Worm (Caenorhabditis elegans) whole organism, late embryonic: ENCODE data around the gene srbc-10.

ENCODE experiments used
- C08G9.2 ChIP-seq: sonication (generic microtip); optimal IDR thresholded peaks from 2 replicates; lab custom pipeline; 2016; ENCODE audit warnings: mild to moderate bottlenecking, missing genetic modification characterization, moderate library complexity, missing compliant biosample characterization
- C38D4.7 ChIP-seq: fragments of 200-800 bp; sonication (Bioruptor generic); optimal IDR thresholded peaks from 2 replicates; lab custom pipeline; 2018; ENCODE audit warnings: mild to moderate bottlenecking, missing genetic modification characterization, moderate library complexity, missing compliant biosample characterization
- F13H6.1 ChIP-seq: sonication (generic microtip); optimal IDR thresholded peaks from 2 replicates; lab custom pipeline; 2016; ENCODE audit warnings: missing genetic modification characterization, missing compliant biosample characterization
- K09A11.1 ChIP-seq: sonication (generic microtip); optimal IDR thresholded peaks from 2 replicates; lab custom pipeline; 2017; ENCODE audit warnings: antibody characterized with exemption, mild to moderate bottlenecking, missing genetic modification characterization, missing compliant biosample characterization; ENCODE audit not compliant: insufficient read depth
- ama-1 ChIP-seq: fragments of 150-350 bp; optimal IDR thresholded peaks from 2 replicates; lab custom pipeline; 2014
- ceh-14 ChIP-seq: sonication (generic microtip); optimal IDR thresholded peaks from 2 replicates; lab custom pipeline; 2016; ENCODE audit warnings: missing genotype, missing genetic modification characterization, missing compliant biosample characterization
- ceh-18 ChIP-seq: sonication (generic microtip); optimal IDR thresholded peaks from 2 replicates; lab custom pipeline; 2016; ENCODE audit warnings: missing genetic modification characterization, missing compliant biosample characterization
- ceh-19 ChIP-seq: fragments of 200-800 bp; sonication (Bioruptor generic); optimal IDR thresholded peaks from 2 replicates; lab custom pipeline; 2018; ENCODE audit warnings: mild to moderate bottlenecking, missing genetic modification characterization, missing compliant biosample characterization
- ceh-2 ChIP-seq: sonication (generic microtip); optimal IDR thresholded peaks from 2 replicates; lab custom pipeline; 2016; ENCODE audit warnings: missing genotype, missing genetic modification characterization, missing compliant biosample characterization
- ceh-22 ChIP-seq: sonication (generic microtip); optimal IDR thresholded peaks from 2 replicates; lab custom pipeline; 2017; ENCODE audit warnings: missing biosample characterization, missing genetic modification characterization
- ceh-24 ChIP-seq: sonication (generic microtip); optimal IDR thresholded peaks from 2 replicates; lab custom pipeline; 2016; ENCODE audit warnings: mild to moderate bottlenecking, missing genetic modification characterization, missing compliant biosample characterization
- ceh-30 ChIP-seq: fragments of 150-350 bp; optimal IDR thresholded peaks from 2 replicates; lab custom pipeline; 2014; ENCODE audit warnings: missing biosample characterization, missing genetic modification characterization
- ceh-34 ChIP-seq: sonication (generic microtip); optimal IDR thresholded peaks from 2 replicates; lab custom pipeline; 2016; ENCODE audit warnings: mild to moderate bottlenecking, missing genetic modification characterization, missing compliant biosample characterization
- ceh-48 ChIP-seq: sonication (generic microtip); optimal IDR thresholded peaks from 2 replicates; lab custom pipeline; 2016; ENCODE audit warnings: missing genetic modification characterization, inconsistent platforms, missing compliant biosample characterization
- ceh-9 ChIP-seq: sonication (generic microtip); optimal IDR thresholded peaks from 2 replicates; lab custom pipeline; 2016; ENCODE audit warnings: mild to moderate bottlenecking, missing genetic modification characterization, inconsistent platforms, missing compliant biosample characterization
- che-1 ChIP-seq: sonication (generic microtip); optimal IDR thresholded peaks from 2 replicates; lab custom pipeline; 2016; ENCODE audit warnings: mild to moderate bottlenecking, missing genetic modification characterization, missing compliant biosample characterization
- dmd-4 ChIP-seq: sonication (generic microtip); optimal IDR thresholded peaks from 2 replicates; lab custom pipeline; 2016; ENCODE audit warnings: borderline replicate concordance, missing genetic modification characterization, missing compliant biosample characterization
- dve-1 ChIP-seq: sonication (generic microtip); optimal IDR thresholded peaks from 2 replicates; lab custom pipeline; 2017; ENCODE audit warnings: antibody characterized with exemption, mild to moderate bottlenecking, missing genetic modification characterization, missing compliant biosample characterization
- elt-2 ChIP-seq: sonication (generic microtip); optimal IDR thresholded peaks from 2 replicates; lab custom pipeline; 2016; ENCODE audit warnings: missing genetic modification reagents, missing genetic modification characterization, missing compliant biosample characterization
- elt-4 ChIP-seq: sonication (generic microtip); optimal IDR thresholded peaks from 2 replicates; lab custom pipeline; 2016; ENCODE audit warnings: missing genetic modification characterization, missing compliant biosample characterization
- ets-4 ChIP-seq: sonication (generic microtip); optimal IDR thresholded peaks from 2 replicates; lab custom pipeline; 2016; ENCODE audit warnings: missing genetic modification characterization, missing compliant biosample characterization
- fkh-10 ChIP-seq: fragments of 150-350 bp; optimal IDR thresholded peaks from 2 replicates; lab custom pipeline; 2014; ENCODE audit warnings: missing biosample characterization, missing genetic modification reagents, missing genetic modification characterization
- gmeb-2 ChIP-seq: sonication (generic microtip); optimal IDR thresholded peaks from 2 replicates; lab custom pipeline; 2016; ENCODE audit warnings: missing genetic modification characterization, inconsistent platforms, missing compliant biosample characterization
- hlh-13 ChIP-seq: fragments of 200-800 bp; sonication (Bioruptor generic); optimal IDR thresholded peaks from 2 replicates; lab custom pipeline; 2018; ENCODE audit warnings: mild to moderate bottlenecking, missing genetic modification characterization, missing compliant biosample characterization
- hlh-15 ChIP-seq: sonication (generic microtip); optimal IDR thresholded peaks from 2 replicates; lab custom pipeline; 2016; ENCODE audit warnings: missing genetic modification characterization, missing compliant biosample characterization
- hlh-30 ChIP-seq: sonication (generic microtip); optimal IDR thresholded peaks from 2 replicates; lab custom pipeline; 2017; ENCODE audit warnings: antibody characterized with exemption, missing genetic modification characterization, missing compliant biosample characterization; ENCODE audit not compliant: insufficient read depth
- hlh-6 ChIP-seq: sonication (generic microtip); optimal IDR thresholded peaks from 2 replicates; lab custom pipeline; 2016; ENCODE audit warnings: missing genotype, missing genetic modification characterization, missing compliant biosample characterization
- lin-11 ChIP-seq: fragments of 200-800 bp; sonication (Bioruptor generic); optimal IDR thresholded peaks from 2 replicates; lab custom pipeline; 2018; ENCODE audit warnings: mild to moderate bottlenecking, missing genetic modification characterization, missing compliant biosample characterization
- madf-2 ChIP-seq: sonication (generic microtip); optimal IDR thresholded peaks from 2 replicates; lab custom pipeline; 2017; ENCODE audit warnings: missing genetic modification characterization, missing compliant biosample characterization
- mec-3 ChIP-seq: sonication (generic microtip); optimal IDR thresholded peaks from 2 replicates; lab custom pipeline; 2016; ENCODE audit warnings: borderline replicate concordance, missing genetic modification characterization, missing compliant biosample characterization
- nhr-11 ChIP-seq: fragments of 150-350 bp; optimal IDR thresholded peaks from 2 replicates; lab custom pipeline; 2014; ENCODE audit warnings: missing biosample characterization, missing genetic modification characterization
- nhr-232 ChIP-seq: sonication (generic microtip); optimal IDR thresholded peaks from 2 replicates; lab custom pipeline; 2016; ENCODE audit warnings: missing genetic modification characterization, missing compliant biosample characterization
- npax-4 ChIP-seq: sonication (generic microtip); optimal IDR thresholded peaks from 2 replicates; lab custom pipeline; 2016; ENCODE audit warnings: missing genetic modification characterization, missing compliant biosample characterization
- pag-3 ChIP-seq: sonication (generic microtip); optimal IDR thresholded peaks from 2 replicates; lab custom pipeline; 2016; ENCODE audit warnings: missing compliant biosample characterization, missing genetic modification characterization, borderline replicate concordance
- pat-9 ChIP-seq: fragments of 200-800 bp; sonication (Bioruptor generic); optimal IDR thresholded peaks from 2 replicates; lab custom pipeline; 2018; ENCODE audit warnings: mild to moderate bottlenecking, missing genetic modification characterization, moderate library complexity, missing compliant biosample characterization
- pha-2 ChIP-seq: sonication (generic microtip); optimal IDR thresholded peaks from 2 replicates; lab custom pipeline; 2017; ENCODE audit warnings: mild to moderate bottlenecking, missing genetic modification characterization, missing compliant biosample characterization
- pha-4 ChIP-seq: fragments of 150-350 bp; optimal IDR thresholded peaks from 2 replicates; lab custom pipeline; 2018; ENCODE audit warnings: missing biosample characterization, missing genetic modification reagents, missing genetic modification characterization
- pqm-1 ChIP-seq: sonication (generic microtip); optimal IDR thresholded peaks from 2 replicates; lab custom pipeline; 2016; ENCODE audit warnings: missing genetic modification characterization, missing compliant biosample characterization
- pros-1 ChIP-seq: fragments of 150-350 bp; optimal IDR thresholded peaks from 2 replicates; lab custom pipeline; 2014; ENCODE audit warnings: missing biosample characterization, missing genetic modification reagents, missing genetic modification characterization
- ref-2 ChIP-seq: sonication (generic microtip); optimal IDR thresholded peaks from 2 replicates; lab custom pipeline; 2016; ENCODE audit warnings: missing genetic modification characterization, missing compliant biosample characterization
- rnt-1 ChIP-seq: sonication (generic microtip); optimal IDR thresholded peaks from 2 replicates; lab custom pipeline; 2016; ENCODE audit warnings: missing genetic modification characterization, missing compliant biosample characterization
- sdc-2 ChIP-seq: sonication (generic microtip); optimal IDR thresholded peaks from 2 replicates; lab custom pipeline; 2016; ENCODE audit warnings: missing genotype, missing genetic modification characterization, missing compliant biosample characterization
- sox-2 ChIP-seq: fragments of 200-800 bp; sonication (Bioruptor generic); IDR thresholded peaks from 2 replicates; pipeline ENCODE4 v1.3.6; 2022; ENCODE audit warnings: missing genetic modification reagents, missing genetic modification characterization, missing compliant biosample characterization
- sox-4 ChIP-seq: sonication (generic microtip); optimal IDR thresholded peaks from 2 replicates; lab custom pipeline; 2017; ENCODE audit warnings: mild to moderate bottlenecking, missing genetic modification characterization, inconsistent platforms, missing compliant biosample characterization
- unc-3 ChIP-seq, 2 experiments: fragments of 200-800 bp in 1 of 2; sonication (Bioruptor generic) in 1 of 2; sonication (generic microtip) in 1 of 2; conservative IDR thresholded peaks in 1 of 2; optimal IDR thresholded peaks in 1 of 2; 2 replicates each; pipeline versions ENCODE4 v1.3.6 to Lab custom; 2016 to 2022; ENCODE audit warnings: missing compliant biosample characterization in 2 of 2, missing genetic modification characterization in 2 of 2, missing genetic modification reagents in 1 of 2
- unc-42 ChIP-seq: sonication (generic microtip); optimal IDR thresholded peaks from 2 replicates; lab custom pipeline; 2016; ENCODE audit warnings: missing genotype, missing genetic modification characterization, missing compliant biosample characterization

srbc-10 gene

DNA sequence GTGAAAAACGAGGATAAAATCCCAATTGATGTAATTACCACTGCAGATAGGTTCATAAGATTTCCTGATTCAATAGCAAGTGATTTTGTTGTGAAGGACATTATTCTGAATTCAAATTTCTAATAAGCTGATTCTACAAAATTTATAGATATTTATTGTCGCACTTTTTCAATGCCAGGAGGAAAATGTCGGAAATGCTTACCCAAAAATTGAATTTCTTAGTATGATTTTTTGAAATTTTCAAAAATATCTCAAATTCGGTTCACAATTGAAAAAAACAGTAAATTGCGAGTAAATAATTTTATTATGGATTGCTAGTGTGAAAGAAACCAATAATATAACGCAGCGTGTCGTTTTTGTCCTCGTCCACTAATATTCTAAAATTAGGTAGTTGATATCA lies at the start of gene srbc-10:
Gene srbc-10, minus strand, starts transcription at position 101 of the 400 bp plus-strand sequence.
- TF ChIP-seq F13H6.1 (tag; lab: Kevin White, UChicago) (no peak), pqm-1 (no peak), C08G9.2 (tag; lab: Kevin White, UChicago) (no peak), ceh-2 (no peak), ama-1 (lab: Kevin White, UChicago) (no peak), fkh-10 (no peak), rnt-1 (tag; lab: Kevin White, UChicago) (no peak), ceh-9 (no peak), nhr-11 (tag; lab: Kevin White, UChicago) (no peak)

DNA sequence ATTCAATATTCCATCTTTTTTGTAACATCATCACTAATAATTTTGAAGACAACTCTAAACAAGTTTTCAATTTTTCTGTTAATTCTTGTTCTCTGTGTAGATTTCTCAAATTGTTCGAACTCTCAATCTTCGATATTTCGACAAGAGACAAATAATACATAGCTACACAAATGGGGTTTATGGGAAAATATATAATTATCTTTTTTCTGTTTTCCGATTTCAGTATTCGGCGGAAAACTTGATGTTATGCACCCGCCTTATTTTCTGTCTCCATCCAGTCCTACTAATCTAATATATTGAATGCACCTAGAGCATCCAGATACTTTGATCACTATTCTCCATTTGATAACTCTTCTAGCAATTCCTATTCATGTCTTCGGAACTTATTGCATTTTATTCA lies 46.2 kb upstream of the srbc-10 start, which contains the start of gene srh-268:
Gene srh-268, plus strand, starts transcription at position 301 of the 400 bp plus-strand sequence.
- TF ChIP-seq ceh-18 (tag; lab: Kevin White, UChicago) (no peak), pat-9 (tag; lab: Kevin White, UChicago) (no peak), ref-2 (tag; lab: Kevin White, UChicago) (no peak), nhr-232 (tag; lab: Kevin White, UChicago) (no peak), dmd-4 (tag; lab: Kevin White, UChicago) (no peak), hlh-30 (tag; lab: Kevin White, UChicago) (no peak), che-1 (no peak), ceh-34 (tag; lab: Kevin White, UChicago) (no peak), ceh-19 (GFP tag; lab: Kevin White, UChicago) (no peak), ets-4 (no peak), elt-4 (no peak), pha-2 (no peak), pha-4 (tag; lab: Kevin White, UChicago) (no peak), sdc-2 (tag; lab: Kevin White, UChicago) (no peak), elt-2 (no peak), ceh-22 (no peak), pag-3 (tag; lab: Kevin White, UChicago) (no peak)
- TF ChIP-seq, all 69 proteins: peak for 0

DNA sequence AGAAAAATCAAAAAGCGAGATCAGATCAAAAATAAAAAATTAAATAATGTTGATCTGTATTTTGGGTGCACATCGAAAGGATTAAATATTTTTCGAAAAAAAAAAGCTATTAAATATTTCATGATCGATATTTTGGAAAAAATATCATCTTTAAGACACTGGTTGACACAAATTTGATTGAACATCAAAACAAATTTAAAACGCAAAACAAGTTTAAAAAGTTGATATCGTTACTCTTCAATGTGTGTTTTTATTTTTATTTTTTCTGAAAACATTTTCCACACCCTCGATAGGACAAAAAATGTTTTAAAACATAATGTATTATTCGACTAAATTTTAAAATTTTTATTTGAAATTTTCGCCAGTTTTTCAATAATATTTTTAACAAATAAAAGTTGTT lies 45.2 kb upstream of the srbc-10 start, which contains the start of gene C54F6.12:
Gene C54F6.12, minus strand, starts transcription at position 101 of the 400 bp plus-strand sequence.
- TF ChIP-seq npax-4 (tag; lab: Kevin White, UChicago) = no peak
- TF ChIP-seq unc-42 = no peak
- no peak for TF ChIP-seq ceh-34 (tag; lab: Kevin White, UChicago)
- TF ChIP-seq C38D4.7 (GFP tag; lab: Kevin White, UChicago) = no peak
- no peak for TF ChIP-seq elt-2
- no peak for TF ChIP-seq ceh-48 (tag; lab: Kevin White, UChicago)
- TF ChIP-seq ceh-24 = no peak
- no peak for TF ChIP-seq dmd-4 (tag; lab: Kevin White, UChicago)
- TF ChIP-seq hlh-15 (tag; lab: Kevin White, UChicago) = no peak
- no peak for TF ChIP-seq gmeb-2 (tag; lab: Kevin White, UChicago)
- no peak for TF ChIP-seq ceh-14 (tag; lab: Kevin White, UChicago)
- TF ChIP-seq ceh-22 = no peak
- no peak for TF ChIP-seq hlh-13 (GFP tag; lab: Kevin White, UChicago)

DNA sequence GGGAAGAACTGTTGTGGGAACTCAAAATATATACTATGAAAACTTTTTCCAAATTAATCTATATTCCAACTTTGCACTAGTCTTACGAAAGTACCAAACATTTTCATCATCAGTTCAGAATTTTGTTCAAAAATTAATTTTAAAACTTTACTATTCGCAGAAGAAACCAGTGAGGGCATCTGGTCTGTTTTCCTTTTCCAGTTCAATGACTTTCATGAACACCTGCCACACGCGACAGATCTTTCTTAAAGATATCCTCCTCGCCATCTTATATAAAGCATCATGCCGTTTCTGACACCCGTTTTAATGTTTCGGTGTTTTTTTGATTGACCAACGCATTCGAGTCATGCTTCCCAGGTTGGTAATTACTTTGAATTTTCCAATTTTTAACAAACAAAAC lies 40.1 kb upstream of the srbc-10 start, which contains the start of gene C54F6.3:
Gene C54F6.3, plus strand, starts transcription at position 301 of the 400 bp plus-strand sequence.
- no peak for TF ChIP-seq sox-2 (GFP tag; lab: Robert Waterston, UW)
- no peak for TF ChIP-seq lin-11 (tag; lab: Kevin White, UChicago)
- TF ChIP-seq gmeb-2 (tag; lab: Kevin White, UChicago) = no peak
- TF ChIP-seq K09A11.1 (tag; lab: Kevin White, UChicago) = no peak
- TF ChIP-seq mec-3 (tag; lab: Kevin White, UChicago) = no peak
- no peak for TF ChIP-seq pros-1 (tag; lab: Kevin White, UChicago)
- TF ChIP-seq nhr-11 (tag; lab: Kevin White, UChicago) = no peak
- no peak for TF ChIP-seq hlh-30 (tag; lab: Kevin White, UChicago)
- TF ChIP-seq rnt-1 (tag; lab: Kevin White, UChicago) = no peak
- no peak for TF ChIP-seq C08G9.2 (tag; lab: Kevin White, UChicago)
- no peak for TF ChIP-seq ceh-24
- TF ChIP-seq fkh-10 = no peak
- no peak for TF ChIP-seq sox-4 (tag; lab: Kevin White, UChicago)
- TF ChIP-seq hlh-6 (tag; lab: Kevin White, UChicago) = no peak
- no peak for TF ChIP-seq dve-1 (tag; lab: Kevin White, UChicago)
- TF ChIP-seq ceh-30 = no peak
- no peak for TF ChIP-seq unc-3 (GFP tag; conservative IDR thresholded peaks at IDR 0.05; lab: Robert Waterston, UW)
- no peak for TF ChIP-seq unc-3 (tag; optimal IDR thresholded peaks at IDR 0.05; lab: Kevin White, UChicago)
- no peak for TF ChIP-seq madf-2 (tag; lab: Kevin White, UChicago)
